Fruit fly (Drosophila melanogaster) whole organism, embryonic: ENCODE data around the gene CycE.

Experiments used
- Awh ChIP-seq: fragments of 200-800 bp; sonication (Bioruptor generic); IDR thresholded peaks from 2 replicates; pipeline ENCODE4, ENCODE4 v1.3.6; 2022; ENCODE audit warnings: missing biosample characterization, missing genetic modification characterization
- BEAF-32 ChIP-seq: fragments of 200-800 bp; sonication (Bioruptor generic); optimal IDR thresholded peaks from 3 replicates; lab custom pipeline; 2017; ENCODE audit warnings: missing biosample characterization, missing genetic modification characterization, mild to moderate bottlenecking, moderate library complexity, missing genetic modification reagents
- CG1024 ChIP-seq: fragments of 200-800 bp; sonication (Bioruptor generic); IDR thresholded peaks from 2 replicates; pipeline ENCODE4 v1.3.6; 2022; ENCODE audit warnings: missing biosample characterization, missing genetic modification characterization
- CG10462 ChIP-seq: fragments of 200-800 bp; sonication (Bioruptor generic); optimal IDR thresholded peaks from 2 replicates; lab custom pipeline; 2016; ENCODE audit warnings: missing biosample characterization, missing genetic modification characterization
- CG12219 ChIP-seq: fragments of 200-800 bp; sonication (Bioruptor generic); optimal IDR thresholded peaks from 3 replicates; lab custom pipeline; 2018; ENCODE audit warnings: missing biosample characterization, mild to moderate bottlenecking, missing genetic modification characterization
- CG12769 ChIP-seq: fragments of 200-800 bp; sonication (Bioruptor generic); optimal IDR thresholded peaks from 2 replicates; lab custom pipeline; 2019; ENCODE audit warnings: missing biosample characterization, mild to moderate bottlenecking, missing genetic modification characterization, moderate library complexity
- CG13894 ChIP-seq: fragments of 200-800 bp; sonication (Bioruptor generic); optimal IDR thresholded peaks from 3 replicates; lab custom pipeline; 2018; ENCODE audit warnings: missing biosample characterization, mild to moderate bottlenecking, missing genetic modification characterization, moderate library complexity
- CG17361 ChIP-seq: fragments of 200-800 bp; sonication (Bioruptor generic); IDR thresholded peaks from 3 replicates; pipeline ENCODE4 v1.3.6; 2022; ENCODE audit warnings: missing biosample characterization, missing genetic modification characterization
- CG17385 ChIP-seq: fragments of 200-800 bp; sonication (Bioruptor generic); optimal IDR thresholded peaks from 3 replicates; lab custom pipeline; 2018; ENCODE audit warnings: missing biosample characterization, mild to moderate bottlenecking, missing genetic modification characterization
- CG18476 ChIP-seq: fragments of 200-800 bp; sonication (Bioruptor generic); optimal IDR thresholded peaks from 2 replicates; lab custom pipeline; 2016; ENCODE audit warnings: missing biosample characterization, mild to moderate bottlenecking, missing genetic modification characterization
- CG30020 ChIP-seq: fragments of 200-800 bp; optimal IDR thresholded peaks from 2 replicates; lab custom pipeline; 2019; ENCODE audit warnings: missing biosample characterization, mild to moderate bottlenecking, missing genetic modification characterization, moderate library complexity
- CG30403 ChIP-seq: fragments of 200-800 bp; sonication (Bioruptor generic); optimal IDR thresholded peaks from 3 replicates; lab custom pipeline; 2016; ENCODE audit warnings: missing biosample characterization, missing genetic modification characterization
- CG3726 ChIP-seq: fragments of 200-800 bp; sonication (Bioruptor generic); IDR thresholded peaks from 3 replicates; pipeline ENCODE4, ENCODE4 v1.3.6; 2022; ENCODE audit warnings: missing biosample characterization, missing genetic modification characterization
- CG3847 ChIP-seq: fragments of 200-800 bp; sonication (Bioruptor generic); IDR thresholded peaks from 2 replicates; pipeline ENCODE4 v1.3.6; 2022; ENCODE audit warnings: missing biosample characterization, missing genetic modification characterization
- CG4328 ChIP-seq: fragments of 200-800 bp; sonication (Bioruptor generic); optimal IDR thresholded peaks from 3 replicates; lab custom pipeline; 2017; ENCODE audit warnings: missing biosample characterization, missing genetic modification reagents, missing genetic modification characterization
- CG4360 ChIP-seq: fragments of 200-800 bp; sonication (Bioruptor generic); IDR thresholded peaks from 2 replicates; pipeline ENCODE4 v1.3.6; 2022; ENCODE audit warnings: missing biosample characterization, missing genetic modification characterization
- CG4424 ChIP-seq: fragments of 200-800 bp; sonication (Bioruptor generic); optimal IDR thresholded peaks from 3 replicates; lab custom pipeline; 2016; ENCODE audit warnings: missing biosample characterization, missing genetic modification characterization
- CG7745 ChIP-seq: fragments of 200-800 bp; sonication (Bioruptor generic); optimal IDR thresholded peaks from 2 replicates; lab custom pipeline; 2018; ENCODE audit warnings: missing biosample characterization, mild to moderate bottlenecking, missing genetic modification characterization, moderate library complexity
- CoRest ChIP-seq: fragments of 200-800 bp; sonication (Bioruptor generic); optimal IDR thresholded peaks from 3 replicates; lab custom pipeline; 2018; ENCODE audit warnings: missing biosample characterization, mild to moderate bottlenecking, missing genetic modification characterization, moderate library complexity
- Hand ChIP-seq: fragments of 200-800 bp; sonication (Bioruptor generic); optimal IDR thresholded peaks from 2 replicates; lab custom pipeline; 2017; ENCODE audit warnings: mild to moderate bottlenecking, missing biosample characterization, missing genetic modification reagents, missing genetic modification characterization
- Hey ChIP-seq: fragments of 200-800 bp; sonication (Bioruptor generic); optimal IDR thresholded peaks from 3 replicates; lab custom pipeline; 2018; ENCODE audit warnings: missing biosample characterization, mild to moderate bottlenecking, missing genetic modification characterization
- Hmx ChIP-seq: fragments of 200-800 bp; sonication (Bioruptor generic); optimal IDR thresholded peaks from 2 replicates; lab custom pipeline; 2016; ENCODE audit warnings: missing biosample characterization, missing genetic modification characterization
- Hr3 ChIP-seq: fragments of 200-800 bp; sonication (Bioruptor generic); optimal IDR thresholded peaks from 3 replicates; lab custom pipeline; 2016; ENCODE audit warnings: missing biosample characterization, missing genetic modification characterization
- Lpt ChIP-seq: fragments of >200 bp; optimal IDR thresholded peaks from 2 replicates; lab custom pipeline; 2018; ENCODE audit warnings: missing biosample characterization, missing genetic modification characterization
- Neu2 ChIP-seq: fragments of 200-800 bp; sonication (Bioruptor generic); optimal IDR thresholded peaks from 3 replicates; lab custom pipeline; 2016; ENCODE audit warnings: missing biosample characterization, missing genetic modification characterization, borderline replicate concordance
- Sin3A ChIP-seq: fragments of >200 bp; optimal IDR thresholded peaks from 2 replicates; lab custom pipeline; 2018
- Ssrp ChIP-seq: fragments of 200-800 bp; sonication (Bioruptor generic); optimal IDR thresholded peaks from 2 replicates; lab custom pipeline; 2018; ENCODE audit warnings: missing biosample characterization, mild to moderate bottlenecking, missing genetic modification characterization, moderate library complexity
- Stat92E ChIP-seq, 3 experiments: fragments of >200 bp in 2 of 3; fragments of 200-800 bp in 1 of 3; sonication (Bioruptor generic) in 1 of 3; optimal IDR thresholded peaks; 2 replicates each; lab custom pipeline; 2017 to 2019; ENCODE audit warnings: missing biosample characterization in 3 of 3, missing genetic modification characterization in 3 of 3, mild to moderate bottlenecking in 1 of 3, moderate library complexity in 1 of 3
- TFAM ChIP-seq: fragments of 200-800 bp; sonication (Bioruptor generic); optimal IDR thresholded peaks from 2 replicates; lab custom pipeline; 2017; ENCODE audit warnings: missing biosample characterization, missing genetic modification characterization, inconsistent platforms
- Usf ChIP-seq: fragments of 200-800 bp; sonication (Bioruptor generic); optimal IDR thresholded peaks from 2 replicates; lab custom pipeline; 2017; ENCODE audit warnings: missing genotype, missing biosample characterization, missing genetic modification characterization
- YL-1 ChIP-seq: fragments of 200-800 bp; sonication (Bioruptor generic); optimal IDR thresholded peaks from 3 replicates; lab custom pipeline; 2017; ENCODE audit warnings: missing biosample characterization, mild to moderate bottlenecking, missing genetic modification characterization
- aop ChIP-seq: fragments of 200-800 bp; sonication (Bioruptor generic); IDR thresholded peaks from 2 replicates; pipeline ENCODE4 v1.3.6; 2022; ENCODE audit warnings: missing biosample characterization, missing genetic modification characterization
- bab2 ChIP-seq: fragments of 200-800 bp; sonication (Bioruptor generic); optimal IDR thresholded peaks from 2 replicates; lab custom pipeline; 2016; ENCODE audit warnings: missing biosample characterization, missing genetic modification characterization
- chinmo ChIP-seq: fragments of 200-800 bp; sonication (Bioruptor generic); IDR thresholded peaks from 4 replicates; pipeline ENCODE4 v1.3.6; 2022; ENCODE audit warnings: missing biosample characterization, missing genetic modification characterization; ENCODE audit not compliant: partially characterized antibody
- ci ChIP-seq: fragments of 200-800 bp; sonication (Bioruptor generic); IDR thresholded peaks from 3 replicates; pipeline ENCODE4 v1.3.6; 2022; ENCODE audit warnings: missing biosample characterization, missing genetic modification characterization
- crol ChIP-seq: fragments of 200-800 bp; sonication (Bioruptor generic); IDR thresholded peaks from 2 replicates; pipeline ENCODE4 v1.3.6; 2022; ENCODE audit warnings: missing biosample characterization, missing genetic modification characterization
- dm ChIP-seq: fragments of 200-800 bp; sonication (Bioruptor generic); optimal IDR thresholded peaks from 3 replicates; lab custom pipeline; 2016; ENCODE audit warnings: missing biosample characterization, missing genetic modification characterization
- dmrt11E ChIP-seq: fragments of 200-800 bp; sonication (Bioruptor generic); optimal IDR thresholded peaks from 3 replicates; lab custom pipeline; 2018; ENCODE audit warnings: missing biosample characterization, mild to moderate bottlenecking, missing genetic modification characterization, moderate library complexity
- fru ChIP-seq: fragments of >200 bp; optimal IDR thresholded peaks from 2 replicates; lab custom pipeline; 2017
- gro ChIP-seq: fragments of 200-800 bp; sonication (Bioruptor generic); optimal IDR thresholded peaks from 2 replicates; lab custom pipeline; 2016; ENCODE audit warnings: missing biosample characterization, missing genetic modification characterization
- hbn ChIP-seq: fragments of 200-800 bp; sonication (Bioruptor generic); IDR thresholded peaks from 2 replicates; pipeline ENCODE4 v1.3.6; 2022; ENCODE audit warnings: missing biosample characterization, missing genetic modification characterization; ENCODE audit not compliant: partially characterized antibody
- jing ChIP-seq: fragments of 200-800 bp; sonication (Bioruptor generic); optimal IDR thresholded peaks from 2 replicates; lab custom pipeline; 2018; ENCODE audit warnings: missing biosample characterization, mild to moderate bottlenecking, missing genetic modification characterization
- kni ChIP-seq: fragments of 200-800 bp; sonication (Bioruptor generic); optimal IDR thresholded peaks from 3 replicates; lab custom pipeline; 2017; ENCODE audit warnings: mild to moderate bottlenecking, missing biosample characterization, missing genetic modification reagents, missing genetic modification characterization
- lab ChIP-seq: fragments of 200-800 bp; sonication (Bioruptor generic); optimal IDR thresholded peaks from 3 replicates; lab custom pipeline; 2017; ENCODE audit warnings: missing biosample characterization, missing genetic modification characterization, mild to moderate bottlenecking, moderate library complexity, missing genetic modification reagents
- maf-S ChIP-seq: fragments of 200-800 bp; sonication (Bioruptor generic); optimal IDR thresholded peaks from 2 replicates; lab custom pipeline; 2016; ENCODE audit warnings: missing biosample characterization, missing genetic modification characterization
- onecut ChIP-seq: fragments of 200-800 bp; sonication (Bioruptor generic); IDR thresholded peaks from 2 replicates; pipeline ENCODE4 v1.3.6; 2022; ENCODE audit warnings: missing biosample characterization, missing genetic modification characterization
- org-1 ChIP-seq: fragments of 200-800 bp; sonication (Bioruptor generic); optimal IDR thresholded peaks from 2 replicates; lab custom pipeline; 2017; ENCODE audit warnings: missing biosample characterization, missing genetic modification characterization
- pho ChIP-seq: fragments of 200-800 bp; sonication (Bioruptor generic); optimal IDR thresholded peaks from 2 replicates; lab custom pipeline; 2016; ENCODE audit warnings: missing biosample characterization, missing genetic modification characterization
- sd ChIP-seq: fragments of 200-800 bp; sonication (Bioruptor generic); optimal IDR thresholded peaks from 3 replicates; lab custom pipeline; 2018; ENCODE audit warnings: missing biosample characterization, mild to moderate bottlenecking, missing genetic modification characterization, moderate library complexity
- unc-4 ChIP-seq: fragments of 200-800 bp; sonication (Bioruptor generic); IDR thresholded peaks from 2 replicates; pipeline ENCODE4 v1.3.6; 2022; ENCODE audit warnings: missing biosample characterization, missing genetic modification characterization; ENCODE audit not compliant: partially characterized antibody

Gene CycE

dm6 chr2L:15750523-15751258 lies 2.7 kb upstream of the CycE start, which contains the start of gene ND-B17 (continued):
- TF ChIP-seq CG3847 (GFP tag; lab: Robert Waterston, UW) (peak; percentile 57), Usf (GFP tag; lab: Kevin White, UChicago) (no peak), CG30020 (tag; lab: Kevin White, UChicago) (peak; percentile 17), CG1024 (GFP tag; lab: Robert Waterston, UW) (peak; percentile 39; the same call in 1 of the 2 replicates), Hmx (GFP tag; lab: Kevin White, UChicago) (no peak), CG7745 (no peak), crol (GFP tag; lab: Robert Waterston, UW) (no peak), pho (GFP tag; lab: Kevin White, UChicago) (peak; percentile 44), Hand (GFP tag; lab: Kevin White, UChicago) (no peak), CG12769 (no peak), CG4360 (GFP tag; lab: Robert Waterston, UW) (no peak), ci (GFP tag; lab: Robert Waterston, UW) (peak; percentile 82), CG17361 (GFP tag; lab: Robert Waterston, UW) (no peak), CG18476 (GFP tag; lab: Kevin White, UChicago) (no peak), maf-S (GFP tag; lab: Kevin White, UChicago) (no peak), CoRest (peak; percentile 52), kni (GFP tag; lab: Kevin White, UChicago) (no peak), Ssrp (tag; lab: Kevin White, UChicago) (no peak), CG13894 (tag; lab: Kevin White, UChicago) (no peak), sd (tag; lab: Kevin White, UChicago) (no peak), chinmo (GFP tag; lab: Robert Waterston, UW) (no peak), lab (GFP tag; lab: Kevin White, UChicago) (no peak), CG4424 (no peak), CG4328 (GFP tag; lab: Kevin White, UChicago) (no peak), Hr3 (peak; percentile 46), Neu2 (no peak), hbn (GFP tag; lab: Robert Waterston, UW) (peak; percentile 34; the same call in 1 of the 2 replicates), Awh (GFP tag; lab: Robert Waterston, UW) (0 out of 2 replicates have a peak, but pooled peaks have one; percentile 24), BEAF-32 (peak; percentile 24), CG3726 (GFP tag; lab: Robert Waterston, UW) (0 out of 3 replicates have a peak, but pooled peaks have one; percentile 41), aop (GFP tag; lab: Robert Waterston, UW) (no peak), Hey (tag; lab: Kevin White, UChicago) (no peak), Lpt (GFP tag; lab: Kevin White, UChicago) (no peak), CG10462 (peak; percentile 19), org-1 (GFP tag; lab: Kevin White, UChicago) (no peak), gro (no peak), CG12219 (GFP tag; lab: Kevin White, UChicago) (no peak), CG30403 (peak; percentile 66), YL-1 (peak; percentile 50), bab2 (GFP tag; lab: Kevin White, UChicago) (peak; percentile 56), unc-4 (GFP tag; lab: Robert Waterston, UW) (0 out of 2 replicates have a peak, but pooled peaks have one; percentile 21), jing (GFP tag; lab: Kevin White, UChicago) (no peak), TFAM (no peak), CG17385 (no peak), Sin3A (lab: Kevin White, UChicago) (no peak), fru (lab: Kevin White, UChicago) (no peak), Stat92E (GFP tag; optimal IDR thresholded peaks at IDR 0.05; lab: Kevin White, UChicago) (no peak), dmrt11E (tag; lab: Kevin White, UChicago) (peak; percentile 34), dm (GFP tag; lab: Kevin White, UChicago) (peak; percentile 50), onecut (GFP tag; lab: Robert Waterston, UW) (no peak)
